Worm (Caenorhabditis elegans) whole organism, L1 larva: ENCODE measurements around the gene C29F4.3.

Experiments
- C04F5.9 ChIP-seq: sonication (generic microtip); optimal IDR thresholded peaks from 2 replicates; lab custom pipeline; 2016; ENCODE audit warnings: missing genetic modification characterization, missing compliant biosample characterization
- C16A3.4 ChIP-seq: fragments of 150-350 bp; optimal IDR thresholded peaks from 2 replicates; lab custom pipeline; 2014; ENCODE audit warnings: missing biosample characterization, missing genetic modification characterization
- aha-1 ChIP-seq: fragments of 150-350 bp; optimal IDR thresholded peaks from 2 replicates; lab custom pipeline; 2014; ENCODE audit warnings: missing biosample characterization, missing genetic modification characterization
- ama-1 ChIP-seq: fragments of 150-350 bp; optimal IDR thresholded peaks from 2 replicates; lab custom pipeline; 2014
- blmp-1 ChIP-seq: fragments of 150-350 bp; optimal IDR thresholded peaks from 2 replicates; lab custom pipeline; 2014; ENCODE audit warnings: missing biosample characterization, missing genetic modification characterization
- ceh-82 ChIP-seq, 3 experiments: fragments of 150-350 bp in 1 of 3; sonication (generic microtip) in 2 of 3; optimal IDR thresholded peaks; 2 replicates each; lab custom pipeline; 2014 to 2017; ENCODE audit warnings: missing biosample characterization in 3 of 3, missing genetic modification characterization in 3 of 3
- ceh-88 ChIP-seq: fragments of 200-800 bp; sonication (Bioruptor generic); IDR thresholded peaks from 2 replicates; pipeline ENCODE4 v1.3.6; 2022; ENCODE audit warnings: missing genetic modification characterization, missing compliant biosample characterization
- ces-1 ChIP-seq: fragments of 150-350 bp; optimal IDR thresholded peaks from 2 replicates; lab custom pipeline; 2014; ENCODE audit warnings: missing biosample characterization, missing genetic modification reagents, missing genetic modification characterization
- dpl-1 ChIP-seq, 3 experiments: fragments of 150-350 bp in 2 of 3; sonication (generic microtip) in 1 of 3; optimal IDR thresholded peaks; 2 replicates each; lab custom pipeline; 2014 to 2017; ENCODE audit warnings: missing biosample characterization in 3 of 3, missing genetic modification characterization in 3 of 3, missing genetic modification reagents in 3 of 3
- efl-1 ChIP-seq, 4 experiments: fragments of 150-350 bp; optimal IDR thresholded peaks in 3 of 4; peaks in 1 of 4; 1 replicate in 1 of 4; 2 replicates in 3 of 4; lab custom pipeline; 2014; ENCODE audit warnings: missing biosample characterization in 2 of 4, missing genetic modification characterization in 2 of 4, missing genetic modification reagents in 2 of 4
- efl-3 ChIP-seq: fragments of 200-800 bp; sonication (Bioruptor generic); optimal IDR thresholded peaks from 2 replicates; lab custom pipeline; 2018; ENCODE audit warnings: mild to moderate bottlenecking, missing genetic modification characterization, missing compliant biosample characterization
- egl-13 ChIP-seq: sonication (generic microtip); optimal IDR thresholded peaks from 2 replicates; lab custom pipeline; 2016; ENCODE audit warnings: missing genotype, missing genetic modification reagents, missing genetic modification characterization, missing compliant biosample characterization
- egl-27 ChIP-seq, 2 experiments: fragments of 150-350 bp in 1 of 2; sonication (generic microtip); optimal IDR thresholded peaks; 3 replicates each; lab custom pipeline; 2017 to 2018; ENCODE audit warnings: missing biosample characterization in 2 of 2, missing genetic modification characterization in 2 of 2, missing genetic modification reagents in 2 of 2
- elt-2 ChIP-seq: sonication (generic microtip); optimal IDR thresholded peaks from 2 replicates; lab custom pipeline; 2016; ENCODE audit warnings: missing genetic modification characterization, mild to moderate bottlenecking, inconsistent platforms, missing compliant biosample characterization, missing genetic modification reagents
- ets-5 ChIP-seq: fragments of 200-800 bp; sonication (Bioruptor generic); IDR thresholded peaks from 2 replicates; pipeline ENCODE4 v1.3.6; 2022; ENCODE audit warnings: missing genetic modification characterization, missing compliant biosample characterization
- fkh-10 ChIP-seq: sonication (generic microtip); optimal IDR thresholded peaks from 2 replicates; lab custom pipeline; 2017; ENCODE audit warnings: missing biosample characterization, missing genetic modification reagents, missing genetic modification characterization
- fkh-4 ChIP-seq: sonication (generic microtip); optimal IDR thresholded peaks from 2 replicates; lab custom pipeline; 2016; ENCODE audit warnings: missing compliant biosample characterization, missing genetic modification characterization, borderline replicate concordance
- hlh-17 ChIP-seq: fragments of 200-800 bp; sonication (Bioruptor generic); optimal IDR thresholded peaks from 2 replicates; lab custom pipeline; 2018; ENCODE audit warnings: missing genetic modification characterization, mild to moderate bottlenecking, missing compliant biosample characterization, moderate library complexity, borderline replicate concordance
- hlh-4 ChIP-seq: sonication (generic microtip); optimal IDR thresholded peaks from 2 replicates; lab custom pipeline; 2016; ENCODE audit warnings: mild to moderate bottlenecking, missing genetic modification characterization, missing compliant biosample characterization
- hpl-2 ChIP-seq: fragments of 150-350 bp; optimal IDR thresholded peaks from 2 replicates; lab custom pipeline; 2014; ENCODE audit warnings: missing biosample characterization, missing genetic modification reagents, missing genetic modification characterization
- irx-1 ChIP-seq: sonication (generic microtip); optimal IDR thresholded peaks from 2 replicates; lab custom pipeline; 2016; ENCODE audit warnings: missing genetic modification characterization, missing compliant biosample characterization
- jun-1 ChIP-seq: fragments of 150-350 bp; optimal IDR thresholded peaks from 2 replicates; lab custom pipeline; 2014; ENCODE audit warnings: missing biosample characterization, missing genetic modification reagents, missing genetic modification characterization
- lin-14 ChIP-seq: fragments of 200-800 bp; sonication (Bioruptor generic); optimal IDR thresholded peaks from 2 replicates; lab custom pipeline; 2018; ENCODE audit warnings: mild to moderate bottlenecking, missing genetic modification characterization, moderate library complexity, missing compliant biosample characterization
- lin-15B ChIP-seq: fragments of 150-350 bp; sonication (generic microtip); optimal IDR thresholded peaks from 3 replicates; lab custom pipeline; 2014; ENCODE audit warnings: missing biosample characterization, missing genetic modification characterization
- lin-35 ChIP-seq, 2 experiments: fragments of 150-350 bp; optimal IDR thresholded peaks; 2 replicates each; lab custom pipeline; 2014; ENCODE audit warnings: missing biosample characterization in 2 of 2, missing genetic modification characterization in 2 of 2, missing genetic modification reagents in 2 of 2
- lir-3 ChIP-seq: sonication (generic microtip); optimal IDR thresholded peaks from 2 replicates; lab custom pipeline; 2016; ENCODE audit warnings: mild to moderate bottlenecking, missing genetic modification characterization, moderate library complexity, missing compliant biosample characterization; ENCODE audit not compliant: poor library complexity
- lsy-2 ChIP-seq, 2 experiments: fragments of 150-350 bp; optimal IDR thresholded peaks; 2 replicates each; lab custom pipeline; 2014; ENCODE audit warnings: missing biosample characterization in 2 of 2, missing genetic modification characterization in 2 of 2
- mef-2 ChIP-seq: fragments of 150-350 bp; optimal IDR thresholded peaks from 2 replicates; lab custom pipeline; 2014; ENCODE audit warnings: missing biosample characterization, missing genetic modification characterization
- mep-1 ChIP-seq: fragments of 150-350 bp; optimal IDR thresholded peaks from 2 replicates; lab custom pipeline; 2014; ENCODE audit warnings: missing biosample characterization, missing genetic modification characterization
- nhr-11 ChIP-seq: fragments of 150-350 bp; optimal IDR thresholded peaks from 2 replicates; lab custom pipeline; 2014; ENCODE audit warnings: missing biosample characterization, missing genetic modification characterization
- nhr-12 ChIP-seq: sonication (generic microtip); optimal IDR thresholded peaks from 2 replicates; lab custom pipeline; 2017; ENCODE audit warnings: missing biosample characterization, missing genetic modification characterization
- nhr-20 ChIP-seq: sonication (generic microtip); optimal IDR thresholded peaks from 2 replicates; lab custom pipeline; 2016; ENCODE audit warnings: mild to moderate bottlenecking, missing genetic modification characterization, missing compliant biosample characterization
- nhr-237 ChIP-seq: fragments of 150-350 bp; optimal IDR thresholded peaks from 2 replicates; lab custom pipeline; 2014; ENCODE audit warnings: missing biosample characterization, missing genetic modification characterization
- nhr-28 ChIP-seq: fragments of 150-350 bp; optimal IDR thresholded peaks from 2 replicates; lab custom pipeline; 2014; ENCODE audit warnings: missing biosample characterization, missing genetic modification characterization
- nhr-47 ChIP-seq: sonication (generic microtip); optimal IDR thresholded peaks from 2 replicates; lab custom pipeline; 2016; ENCODE audit warnings: mild to moderate bottlenecking, missing genetic modification characterization, moderate library complexity, missing compliant biosample characterization
- nhr-71 ChIP-seq: sonication (generic microtip); optimal IDR thresholded peaks from 2 replicates; lab custom pipeline; 2016; ENCODE audit warnings: mild to moderate bottlenecking, missing genetic modification characterization, moderate library complexity, missing compliant biosample characterization
- nhr-76 ChIP-seq: sonication (generic microtip); optimal IDR thresholded peaks from 2 replicates; lab custom pipeline; 2017; ENCODE audit warnings: missing biosample characterization, missing genetic modification characterization
- nhr-90 ChIP-seq: sonication (generic microtip); optimal IDR thresholded peaks from 2 replicates; lab custom pipeline; 2016; ENCODE audit warnings: mild to moderate bottlenecking, missing genetic modification characterization, missing compliant biosample characterization; ENCODE audit not compliant: poor library complexity
- pag-3 ChIP-seq: sonication (generic microtip); optimal IDR thresholded peaks from 2 replicates; lab custom pipeline; 2017; ENCODE audit warnings: missing genetic modification characterization, mild to moderate bottlenecking, missing compliant biosample characterization, antibody characterized with exemption, borderline replicate concordance; ENCODE audit not compliant: insufficient read depth
- pqm-1 ChIP-seq: sonication (generic microtip); optimal IDR thresholded peaks from 3 replicates; lab custom pipeline; 2017; ENCODE audit warnings: missing biosample characterization, missing genetic modification characterization
- rnt-1 ChIP-seq: sonication (generic microtip); optimal IDR thresholded peaks from 2 replicates; lab custom pipeline; 2016; ENCODE audit warnings: mild to moderate bottlenecking, missing genetic modification characterization, moderate library complexity, missing compliant biosample characterization
- sptf-1 ChIP-seq: fragments of 150-350 bp; optimal IDR thresholded peaks from 2 replicates; lab custom pipeline; 2014; ENCODE audit warnings: missing biosample characterization, missing genetic modification characterization
- sup-37 ChIP-seq: fragments of 200-800 bp; sonication (Bioruptor generic); optimal IDR thresholded peaks from 2 replicates; lab custom pipeline; 2018; ENCODE audit warnings: mild to moderate bottlenecking, missing genetic modification characterization, missing compliant biosample characterization
- swsn-7 ChIP-seq: sonication (generic microtip); optimal IDR thresholded peaks from 2 replicates; lab custom pipeline; 2016; ENCODE audit warnings: missing genetic modification characterization, missing compliant biosample characterization
- unc-30 ChIP-seq: sonication (generic microtip); optimal IDR thresholded peaks from 2 replicates; lab custom pipeline; 2017; ENCODE audit warnings: missing biosample characterization, missing genetic modification characterization
- unc-62 ChIP-seq: fragments of 150-350 bp; optimal IDR thresholded peaks from 2 replicates; lab custom pipeline; 2014; ENCODE audit warnings: missing biosample characterization, missing genetic modification reagents, missing genetic modification characterization
- unc-86 ChIP-seq: sonication (generic microtip); optimal IDR thresholded peaks from 2 replicates; lab custom pipeline; 2016; ENCODE audit warnings: missing genetic modification characterization, missing compliant biosample characterization
- unc-98 ChIP-seq: fragments of 200-800 bp; sonication (Bioruptor generic); IDR thresholded peaks from 2 replicates; pipeline ENCODE4 v1.3.6; 2022; ENCODE audit warnings: missing genetic modification characterization, missing compliant biosample characterization
- xbp-1 ChIP-seq: sonication (generic microtip); optimal IDR thresholded peaks from 2 replicates; lab custom pipeline; 2016; ENCODE audit warnings: missing genetic modification characterization, missing compliant biosample characterization
- zag-1 ChIP-seq: fragments of 150-350 bp; optimal IDR thresholded peaks from 2 replicates; lab custom pipeline; 2014; ENCODE audit warnings: missing biosample characterization, missing genetic modification characterization

The C29F4.3 gene

ce11 chrIV:11210781-11211256, 13.0 kb downstream of the C29F4.3 start, which contains the start of gene adk-1:
Gene adk-1 (minus strand): TSS chrIV:11210831.
- TF ChIP-seq rnt-1 (tag; lab: Kevin White, UChicago) (no peak), C04F5.9 (tag; lab: Kevin White, UChicago) (no peak), efl-1 (optimal IDR thresholded peaks at IDR 0.05; lab: Kevin White, UChicago) (peak in 1 of 2 experiments; percentile 68), efl-1 (GFP tag; optimal IDR thresholded peaks at IDR 0.05 in 1 of 2; lab: Kevin White, UChicago) (peak; percentile 73 to 97), nhr-28 (tag; lab: Kevin White, UChicago) (no peak), unc-98 (GFP tag; lab: Robert Waterston, UW) (no peak), ceh-88 (no peak), nhr-47 (tag; lab: Kevin White, UChicago) (no peak), ceh-82 (tag; optimal IDR thresholded peaks at IDR 0.05; lab: Kevin White, UChicago) (no peak), dpl-1 (GFP tag; optimal IDR thresholded peaks at IDR 0.05; lab: Kevin White, UChicago) (peak in 2 of 3 experiments; percentile 57 to 75), lsy-2 (tag; optimal IDR thresholded peaks at IDR 0.05; lab: Kevin White, UChicago) (peak; percentile 11 to 49), unc-30 (tag; lab: Kevin White, UChicago) (no peak), fkh-10 (no peak), pag-3 (tag; lab: Kevin White, UChicago) (no peak), lin-35 (GFP tag; optimal IDR thresholded peaks at IDR 0.05; lab: Kevin White, UChicago) (peak; percentile 12 to 68), zag-1 (no peak), lin-15B (tag; lab: Kevin White, UChicago) (no peak), unc-62 (GFP tag; lab: Kevin White, UChicago) (no peak), pqm-1 (tag; lab: Kevin White, UChicago) (no peak), nhr-237 (tag; lab: Kevin White, UChicago) (no peak), mef-2 (tag; lab: Kevin White, UChicago) (no peak), ama-1 (no peak), sup-37 (GFP tag; lab: Kevin White, UChicago) (no peak), blmp-1 (tag; lab: Kevin White, UChicago) (peak; percentile 6), sptf-1 (tag; lab: Kevin White, UChicago) (no peak), ets-5 (GFP tag; lab: Robert Waterston, UW) (no peak), hlh-17 (no peak), aha-1 (tag; lab: Kevin White, UChicago) (no peak), lin-14 (GFP tag; lab: Kevin White, UChicago) (no peak), nhr-12 (tag; lab: Kevin White, UChicago) (no peak), swsn-7 (tag; lab: Kevin White, UChicago) (no peak), C16A3.4 (tag; lab: Kevin White, UChicago) (no peak), nhr-76 (no peak), egl-13 (tag; lab: Kevin White, UChicago) (no peak), efl-3 (GFP tag; lab: Kevin White, UChicago) (no peak), nhr-20 (tag; lab: Kevin White, UChicago) (no peak), unc-86 (tag; lab: Kevin White, UChicago) (no peak), egl-27 (tag; optimal IDR thresholded peaks at IDR 0.05; lab: Kevin White, UChicago) (no peak), xbp-1 (peak; percentile 2), nhr-71 (no peak), mep-1 (tag; lab: Kevin White, UChicago) (no peak), ces-1 (GFP tag; lab: Kevin White, UChicago) (no peak)

ce11 chrIV:11207186-11207585, 16.6 kb downstream of the C29F4.3 start, which contains the start of gene R07H5.9:
Gene R07H5.9 (plus strand): TSS chrIV:11207486.
- no peak for TF ChIP-seq unc-86 (tag; lab: Kevin White, UChicago)
- no peak for TF ChIP-seq fkh-4 (tag; lab: Kevin White, UChicago)
- TF ChIP-seq lir-3 (tag; lab: Kevin White, UChicago), result no peak
- no peak for TF ChIP-seq irx-1 (tag; lab: Kevin White, UChicago)
- TF ChIP-seq jun-1, result no peak
- no peak for TF ChIP-seq aha-1 (tag; lab: Kevin White, UChicago)
- no peak for TF ChIP-seq elt-2 (tag; lab: Kevin White, UChicago)
- no peak for TF ChIP-seq ama-1
- no peak for TF ChIP-seq hpl-2
- no peak for TF ChIP-seq unc-98 (GFP tag; lab: Robert Waterston, UW)
- TF ChIP-seq nhr-11 (tag; lab: Kevin White, UChicago), result no peak
- no peak for TF ChIP-seq rnt-1 (tag; lab: Kevin White, UChicago)
- no peak for TF ChIP-seq ets-5 (GFP tag; lab: Robert Waterston, UW)
- TF ChIP-seq unc-62 (GFP tag; lab: Kevin White, UChicago), result no peak
- no peak for TF ChIP-seq nhr-90 (tag; lab: Kevin White, UChicago)
- no peak for TF ChIP-seq C16A3.4 (tag; lab: Kevin White, UChicago)
- TF ChIP-seq hlh-4 (tag; lab: Kevin White, UChicago), result no peak
- no peak for TF ChIP-seq nhr-76
- no peak for TF ChIP-seq dpl-1 (GFP tag; optimal IDR thresholded peaks at IDR 0.05; lab: Kevin White, UChicago)
- no peak for TF ChIP-seq lin-15B (tag; lab: Kevin White, UChicago)
